Fruit fly (Drosophila melanogaster): Measurements from ENCODE around the gene CG16820.
A peak's percentile ranks its signal among the peaks of the same experiment; 100 is the strongest.

Gene CG16820

dm6 chr2L:13286456-13286855, 40.4 kb downstream of the CG16820 start, which contains the start of the genes Drep4 and Uvrag (continued):
- no peak for TF ChIP-seq gsb-n (tag; optimal IDR thresholded peaks at IDR 0.05)
- TF ChIP-seq cad (GFP tag; optimal IDR thresholded peaks at IDR 0.05): no peak
- TF ChIP-seq CG3838 (GFP tag; optimal IDR thresholded peaks at IDR 0.05): no peak
- no peak for TF ChIP-seq slp2 (GFP tag; optimal IDR thresholded peaks at IDR 0.05)
- TF ChIP-seq Ets65A (GFP tag): peak; percentile 65
- peak; percentile 67 for TF ChIP-seq CG12659 (GFP tag; optimal IDR thresholded peaks at IDR 0.05)
- no peak for TF ChIP-seq CG17359 (tag; optimal IDR thresholded peaks at IDR 0.05)
- no peak for TF ChIP-seq CG10959 (GFP tag; IDR thresholded peaks at IDR 0.05)
- TF ChIP-seq dysf (GFP tag; IDR thresholded peaks at IDR 0.05): peak; percentile 67; the same call in 2 of the 3 replicates
- TF ChIP-seq CG1832 (GFP tag; optimal IDR thresholded peaks at IDR 0.05): no peak
- no peak for TF ChIP-seq bcd (GFP tag; optimal IDR thresholded peaks at IDR 0.05)
- TF ChIP-seq BtbVII (GFP tag; optimal IDR thresholded peaks at IDR 0.05): no peak
- TF ChIP-seq so (GFP tag; IDR thresholded peaks at IDR 0.05): no peak
- TF ChIP-seq Eip74EF (GFP tag; optimal IDR thresholded peaks at IDR 0.05): no peak
- TF ChIP-seq Fer1 (GFP tag; optimal IDR thresholded peaks at IDR 0.05): no peak
- peak; percentile 78 for TF ChIP-seq Rfx (GFP tag; IDR thresholded peaks at IDR 0.05)
- no peak for TF ChIP-seq Jarid2 (GFP tag; optimal IDR thresholded peaks at IDR 0.05)
- TF ChIP-seq tna (GFP tag; IDR thresholded peaks at IDR 0.05; ENCODE audit: partially characterized antibody): no peak
- peak; percentile 39; the same call in 2 of the 3 replicates for TF ChIP-seq croc (GFP tag; conservative IDR thresholded peaks at IDR 0.05)
- TF ChIP-seq Bdp1 (GFP tag; optimal IDR thresholded peaks at IDR 0.05): no peak
- TF ChIP-seq CG4424 (GFP tag; optimal IDR thresholded peaks at IDR 0.05): peak; percentile 72
- no peak for TF ChIP-seq vfl (GFP tag; optimal IDR thresholded peaks at IDR 0.05)
- TF ChIP-seq sens-2 (GFP tag; IDR thresholded peaks at IDR 0.05): no peak
- TF ChIP-seq tx (GFP tag; optimal IDR thresholded peaks at IDR 0.05): no peak
- TF ChIP-seq MBD-R2 (GFP tag; IDR thresholded peaks at IDR 0.05): peak; percentile 72
- no peak for TF ChIP-seq CG2129 (GFP tag; IDR thresholded peaks at IDR 0.05; ENCODE audit: partially characterized antibody)
- no peak for TF ChIP-seq CG43689 (GFP tag; IDR thresholded peaks at IDR 0.05)
- TF ChIP-seq wek (GFP tag; optimal IDR thresholded peaks at IDR 0.05): no peak
- TF ChIP-seq CG30431 (GFP tag; optimal IDR thresholded peaks at IDR 0.05): peak; percentile 17
- TF ChIP-seq chn (GFP tag; optimal IDR thresholded peaks at IDR 0.05): no peak
- TF ChIP-seq Meics (GFP tag; optimal IDR thresholded peaks at IDR 0.05): peak; percentile 69
- TF ChIP-seq chinmo (GFP tag; IDR thresholded peaks at IDR 0.05; ENCODE audit: partially characterized antibody): no peak
- 0 out of 3 replicates have a peak, but pooled peaks have one; percentile 22 for TF ChIP-seq CG7357 (GFP tag; IDR thresholded peaks at IDR 0.05)
- TF ChIP-seq CG13775 (GFP tag; optimal IDR thresholded peaks at IDR 0.05): peak; percentile 77
- no peak for TF ChIP-seq z (GFP tag; IDR thresholded peaks at IDR 0.05)
- TF ChIP-seq CG14050 (GFP tag; IDR thresholded peaks at IDR 0.05): no peak
- no peak for TF ChIP-seq tup (GFP tag; optimal IDR thresholded peaks at IDR 0.05)
- no peak for TF ChIP-seq CG18262 (tag; optimal IDR thresholded peaks at IDR 0.05)
- TF ChIP-seq Sry-δ (GFP tag; optimal IDR thresholded peaks at IDR 0.05): no peak
- no peak for TF ChIP-seq CG9876 (GFP tag; optimal IDR thresholded peaks at IDR 0.05)
- no peak for TF ChIP-seq hth (optimal IDR thresholded peaks at IDR 0.05)
- TF ChIP-seq Nf-YC (tag; optimal IDR thresholded peaks at IDR 0.05): no peak
- TF ChIP-seq Sox100B (GFP tag; optimal IDR thresholded peaks at IDR 0.05): peak; percentile 75
- no peak for TF ChIP-seq CG12236 (GFP tag; optimal IDR thresholded peaks at IDR 0.05)
- TF ChIP-seq CG15601 (tag; optimal IDR thresholded peaks at IDR 0.05): peak; percentile 87
- no peak for TF ChIP-seq gro (GFP tag; optimal IDR thresholded peaks at IDR 0.05)
- TF ChIP-seq CG3065 (GFP tag; optimal IDR thresholded peaks at IDR 0.05): peak; percentile 27
- peak; percentile 35; the same call in 1 of the 3 replicates for TF ChIP-seq B-H1 (GFP tag; IDR thresholded peaks at IDR 0.05)
- peak; percentile 32 for TF ChIP-seq CG8290 (GFP tag; optimal IDR thresholded peaks at IDR 0.05)
- no peak for TF ChIP-seq CG8290 (tag; optimal IDR thresholded peaks at IDR 0.05)
- TF ChIP-seq peb (GFP tag; IDR thresholded peaks at IDR 0.05): no peak
- TF ChIP-seq oc (tag; optimal IDR thresholded peaks at IDR 0.05): no peak
- TF ChIP-seq repo (GFP tag; optimal IDR thresholded peaks at IDR 0.05): no peak

Data from whole organism, embryonic.